Worm (Caenorhabditis elegans): ENCODE measurements around the gene K09G1.1.

DNA sequence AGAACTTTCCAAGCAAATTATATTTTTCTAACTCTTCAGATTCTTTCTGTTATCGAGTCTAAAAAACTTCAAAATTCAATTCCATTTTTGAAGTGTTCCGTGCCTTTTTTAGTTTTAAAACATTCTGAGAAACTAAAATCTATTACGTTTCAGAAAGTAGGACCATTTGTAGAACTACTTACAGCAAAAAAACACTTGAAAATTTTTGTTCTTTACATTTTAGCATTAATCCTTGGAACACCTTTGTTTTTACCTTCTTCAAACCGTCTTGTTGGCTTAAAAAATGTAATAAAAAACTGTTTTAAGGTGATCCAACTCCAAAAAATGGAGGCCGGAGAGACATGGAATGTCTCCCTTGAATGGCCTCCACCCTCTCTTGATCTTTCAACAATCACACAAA, 24.9 kb downstream of the K09G1.1 start, which contains the start of gene dop-2:
- TF ChIP-seq flt-1 (GFP tag; IDR thresholded peaks at IDR 0.05): no peak
- no peak for TF ChIP-seq ref-1 (GFP tag; conservative IDR thresholded peaks at IDR 0.05)
- TF ChIP-seq med-1 (GFP tag; optimal IDR thresholded peaks at IDR 0.05; ENCODE audit: insufficient read depth): no peak
- TF ChIP-seq T22C8.4 (GFP tag; IDR thresholded peaks at IDR 0.05): no peak
- no peak for TF ChIP-seq ztf-23 (GFP tag; IDR thresholded peaks at IDR 0.05)
- no peak for TF ChIP-seq ztf-29 (GFP tag; IDR thresholded peaks at IDR 0.05)

Data from whole organism, midembryonic.